Fruit fly (Drosophila melanogaster) whole organism, embryonic: ENCODE data around the gene Cyp28c1.

ENCODE experiments used
- Atf-2 ChIP-seq: fragments of 200-800 bp; sonication (Bioruptor generic); optimal IDR thresholded peaks from 2 replicates; lab custom pipeline; 2016; ENCODE audit warnings: missing biosample characterization, missing genetic modification characterization
- C15 ChIP-seq: fragments of 200-800 bp; sonication (Bioruptor generic); IDR thresholded peaks from 3 replicates; pipeline ENCODE4 v1.3.6; 2022; ENCODE audit warnings: missing biosample characterization, missing genetic modification characterization
- CG10462 ChIP-seq: fragments of 200-800 bp; sonication (Bioruptor generic); optimal IDR thresholded peaks from 2 replicates; lab custom pipeline; 2016; ENCODE audit warnings: missing biosample characterization, missing genetic modification characterization
- CG12236 ChIP-seq: fragments of 200-800 bp; sonication (Bioruptor generic); optimal IDR thresholded peaks from 2 replicates; lab custom pipeline; 2016; ENCODE audit warnings: missing biosample characterization, missing genetic modification characterization
- CG12299 ChIP-seq: fragments of 200-800 bp; sonication (Bioruptor generic); optimal IDR thresholded peaks from 2 replicates; lab custom pipeline; 2018; ENCODE audit warnings: missing biosample characterization, mild to moderate bottlenecking, missing genetic modification characterization
- CG1233 ChIP-seq: fragments of 200-800 bp; sonication (Bioruptor generic); optimal IDR thresholded peaks from 4 replicates; lab custom pipeline; 2018; ENCODE audit warnings: missing biosample characterization, mild to moderate bottlenecking, missing genetic modification characterization
- CG12942 ChIP-seq: fragments of 200-800 bp; sonication (Bioruptor generic); optimal IDR thresholded peaks from 3 replicates; lab custom pipeline; 2016; ENCODE audit warnings: missing biosample characterization, missing genetic modification characterization
- CG13296 ChIP-seq: fragments of 200-800 bp; sonication (Bioruptor generic); optimal IDR thresholded peaks from 3 replicates; lab custom pipeline; 2018; ENCODE audit warnings: missing biosample characterization, mild to moderate bottlenecking, missing genetic modification characterization
- CG14667 ChIP-seq: fragments of 200-800 bp; sonication (Bioruptor generic); IDR thresholded peaks from 2 replicates; pipeline ENCODE4 v1.3.6; 2022; ENCODE audit warnings: missing biosample characterization, missing genetic modification characterization
- CG15011 ChIP-seq: fragments of 200-800 bp; sonication (Bioruptor generic); optimal IDR thresholded peaks from 3 replicates; lab custom pipeline; 2018; ENCODE audit warnings: missing biosample characterization, mild to moderate bottlenecking, missing genetic modification characterization
- CG15073 ChIP-seq: fragments of 200-800 bp; sonication (Bioruptor generic); optimal IDR thresholded peaks from 2 replicates; lab custom pipeline; 2016; ENCODE audit warnings: missing biosample characterization, missing genetic modification characterization
- CG1603 ChIP-seq: fragments of 200-800 bp; sonication (Bioruptor generic); optimal IDR thresholded peaks from 2 replicates; lab custom pipeline; 2019; ENCODE audit warnings: missing biosample characterization, mild to moderate bottlenecking, missing genetic modification characterization, moderate library complexity
- CG2120 ChIP-seq: fragments of 200-800 bp; sonication (Bioruptor generic); optimal IDR thresholded peaks from 3 replicates; lab custom pipeline; 2016; ENCODE audit warnings: missing biosample characterization, missing genetic modification characterization
- CG33557 ChIP-seq: fragments of 200-800 bp; sonication (Bioruptor generic); optimal IDR thresholded peaks from 2 replicates; lab custom pipeline; 2019; ENCODE audit warnings: missing biosample characterization, mild to moderate bottlenecking, missing genetic modification characterization, moderate library complexity
- CG34376 ChIP-seq: fragments of 200-800 bp; sonication (Bioruptor generic); optimal IDR thresholded peaks from 2 replicates; lab custom pipeline; 2018; ENCODE audit warnings: missing biosample characterization, mild to moderate bottlenecking, missing genetic modification characterization
- CG4820 ChIP-seq: fragments of 200-800 bp; sonication (Bioruptor generic); optimal IDR thresholded peaks from 3 replicates; lab custom pipeline; 2016; ENCODE audit warnings: missing biosample characterization, missing genetic modification characterization
- CG6272 ChIP-seq: fragments of 200-800 bp; sonication (Bioruptor generic); IDR thresholded peaks from 2 replicates; pipeline ENCODE4 v1.3.6; 2022; ENCODE audit warnings: missing biosample characterization, missing genetic modification characterization
- CG8924 ChIP-seq: fragments of 200-800 bp; optimal IDR thresholded peaks from 3 replicates; lab custom pipeline; 2019; ENCODE audit warnings: missing biosample characterization, mild to moderate bottlenecking, missing genetic modification characterization, moderate library complexity
- CG9609 ChIP-seq: fragments of 200-800 bp; sonication (Bioruptor generic); optimal IDR thresholded peaks from 3 replicates; lab custom pipeline; 2016; ENCODE audit warnings: missing biosample characterization, missing genetic modification characterization
- CG9727 ChIP-seq: fragments of 200-800 bp; sonication (Bioruptor generic); optimal IDR thresholded peaks from 3 replicates; lab custom pipeline; 2017; ENCODE audit warnings: missing biosample characterization, mild to moderate bottlenecking, missing genetic modification characterization
- CHES-1-like ChIP-seq: fragments of 200-800 bp; sonication (Bioruptor generic); optimal IDR thresholded peaks from 2 replicates; lab custom pipeline; 2016; ENCODE audit warnings: missing biosample characterization, missing genetic modification characterization
- Camta ChIP-seq: fragments of 200-800 bp; sonication (Bioruptor generic); optimal IDR thresholded peaks from 2 replicates; lab custom pipeline; 2016; ENCODE audit warnings: missing biosample characterization, missing genetic modification characterization
- Dfd ChIP-seq, 2 experiments: fragments of >200 bp; optimal IDR thresholded peaks; 2 replicates each; lab custom pipeline; 2017; ENCODE audit warnings: missing biosample characterization in 2 of 2, missing genetic modification characterization in 2 of 2
- Ets65A ChIP-seq: fragments of 200-800 bp; sonication (Bioruptor generic); peaks from one replicate; lab custom pipeline; 2016; ENCODE audit warnings: missing biosample characterization, missing genetic modification characterization
- Jarid2 ChIP-seq: fragments of 200-800 bp; sonication (Bioruptor generic); optimal IDR thresholded peaks from 3 replicates; lab custom pipeline; 2017; ENCODE audit warnings: mild to moderate bottlenecking, missing biosample characterization, missing genetic modification reagents, missing genetic modification characterization
- Lim3 ChIP-seq: fragments of 200-800 bp; sonication (Bioruptor generic); IDR thresholded peaks from 2 replicates; pipeline ENCODE4 v1.3.6; 2022; ENCODE audit warnings: missing biosample characterization, missing genetic modification characterization
- Six4 ChIP-seq: fragments of 200-800 bp; sonication (Bioruptor generic); optimal IDR thresholded peaks from 2 replicates; lab custom pipeline; 2016; ENCODE audit warnings: missing biosample characterization, missing genetic modification characterization
- Ssrp ChIP-seq: fragments of 200-800 bp; sonication (Bioruptor generic); optimal IDR thresholded peaks from 2 replicates; lab custom pipeline; 2018; ENCODE audit warnings: missing biosample characterization, mild to moderate bottlenecking, missing genetic modification characterization, moderate library complexity
- Usf ChIP-seq: fragments of 200-800 bp; sonication (Bioruptor generic); optimal IDR thresholded peaks from 2 replicates; lab custom pipeline; 2017; ENCODE audit warnings: missing genotype, missing biosample characterization, missing genetic modification characterization
- al ChIP-seq: fragments of 200-800 bp; sonication (Bioruptor generic); IDR thresholded peaks from 2 replicates; pipeline ENCODE4 v1.3.6; 2022; ENCODE audit warnings: missing biosample characterization, missing genetic modification characterization
- ase ChIP-seq: fragments of 200-800 bp; sonication (Bioruptor generic); IDR thresholded peaks from 3 replicates; pipeline ENCODE4 v1.3.6; 2022; ENCODE audit warnings: missing biosample characterization, missing genetic modification characterization
- az2 ChIP-seq: fragments of 200-800 bp; sonication (Bioruptor generic); optimal IDR thresholded peaks from 3 replicates; lab custom pipeline; 2016; ENCODE audit warnings: missing biosample characterization, missing genetic modification characterization
- btn ChIP-seq: fragments of 200-800 bp; sonication (Bioruptor generic); optimal IDR thresholded peaks from 2 replicates; lab custom pipeline; 2016; ENCODE audit warnings: missing biosample characterization, missing genetic modification characterization
- cato ChIP-seq: fragments of 200-800 bp; sonication (Bioruptor generic); optimal IDR thresholded peaks from 2 replicates; lab custom pipeline; 2016; ENCODE audit warnings: missing biosample characterization, missing genetic modification characterization, borderline replicate concordance
- crol ChIP-seq: fragments of 200-800 bp; sonication (Bioruptor generic); IDR thresholded peaks from 2 replicates; pipeline ENCODE4 v1.3.6; 2022; ENCODE audit warnings: missing biosample characterization, missing genetic modification characterization
- dm ChIP-seq: fragments of 200-800 bp; sonication (Bioruptor generic); optimal IDR thresholded peaks from 3 replicates; lab custom pipeline; 2016; ENCODE audit warnings: missing biosample characterization, missing genetic modification characterization
- fu2 ChIP-seq: fragments of 200-800 bp; sonication (Bioruptor generic); optimal IDR thresholded peaks from 2 replicates; lab custom pipeline; 2016; ENCODE audit warnings: missing biosample characterization, missing genetic modification characterization
- hkb ChIP-seq, 2 experiments: fragments of 200-800 bp in 1 of 2; fragments of >200 bp in 1 of 2; sonication (Bioruptor generic) in 1 of 2; IDR thresholded peaks in 1 of 2; optimal IDR thresholded peaks in 1 of 2; 2 replicates each; pipeline versions ENCODE4 v1.3.6 to Lab custom; 2017 to 2022; ENCODE audit warnings: missing biosample characterization in 1 of 2, missing genetic modification characterization in 1 of 2
- klu ChIP-seq: fragments of 200-800 bp; sonication (Bioruptor generic); IDR thresholded peaks from 2 replicates; pipeline ENCODE4 v1.3.6; 2022; ENCODE audit warnings: missing biosample characterization, missing genetic modification characterization
- nerfin-2 ChIP-seq: fragments of 200-800 bp; sonication (Bioruptor generic); IDR thresholded peaks from 2 replicates; pipeline ENCODE4 v1.3.6; 2022; ENCODE audit warnings: missing biosample characterization, missing genetic modification characterization; ENCODE audit not compliant: partially characterized antibody
- odd ChIP-seq: fragments of 200-800 bp; sonication (Bioruptor generic); optimal IDR thresholded peaks from 2 replicates; lab custom pipeline; 2017; ENCODE audit warnings: missing biosample characterization, mild to moderate bottlenecking, missing genetic modification characterization
- sc ChIP-seq, 3 experiments: fragments of >200 bp in 2 of 3; fragments of 200-800 bp in 1 of 3; sonication (Bioruptor generic) in 1 of 3; optimal IDR thresholded peaks; 2 replicates in 2 of 3; 3 replicates in 1 of 3; lab custom pipeline; 2017; ENCODE audit warnings: mild to moderate bottlenecking in 1 of 3, missing biosample characterization in 1 of 3, missing genetic modification characterization in 1 of 3, missing genetic modification reagents in 1 of 3
- schlank ChIP-seq: fragments of 200-800 bp; sonication (Bioruptor generic); optimal IDR thresholded peaks from 2 replicates; lab custom pipeline; 2018; ENCODE audit warnings: missing biosample characterization, mild to moderate bottlenecking, missing genetic modification characterization
- sens-2 ChIP-seq: fragments of 200-800 bp; sonication (Bioruptor generic); IDR thresholded peaks from 2 replicates; pipeline ENCODE4 v1.3.6; 2022; ENCODE audit warnings: missing biosample characterization, missing genetic modification characterization
- sim ChIP-seq: fragments of 200-800 bp; sonication (Bioruptor generic); IDR thresholded peaks from 2 replicates; pipeline ENCODE4 v1.3.6; 2022; ENCODE audit warnings: missing biosample characterization, missing genetic modification characterization
- slp2 ChIP-seq: fragments of 200-800 bp; sonication (Bioruptor generic); optimal IDR thresholded peaks from 2 replicates; lab custom pipeline; 2016; ENCODE audit warnings: missing biosample characterization, missing genetic modification characterization
- sr ChIP-seq: fragments of 200-800 bp; sonication (Bioruptor generic); IDR thresholded peaks from 3 replicates; pipeline ENCODE4 v1.3.6; 2022; ENCODE audit warnings: missing biosample characterization, missing genetic modification characterization
- stc ChIP-seq: fragments of 200-800 bp; sonication (Bioruptor generic); IDR thresholded peaks from 2 replicates; pipeline ENCODE4 v1.3.6; 2022; ENCODE audit warnings: missing biosample characterization, missing genetic modification characterization
- z ChIP-seq: fragments of 200-800 bp; sonication (Bioruptor generic); IDR thresholded peaks from 3 replicates; pipeline ENCODE4 v1.3.6; 2022; ENCODE audit warnings: missing biosample characterization, missing genetic modification characterization
- zen ChIP-seq: fragments of 200-800 bp; sonication (Bioruptor generic); optimal IDR thresholded peaks from 3 replicates; lab custom pipeline; 2018; ENCODE audit warnings: missing biosample characterization, mild to moderate bottlenecking, missing genetic modification characterization, moderate library complexity

The Cyp28c1 gene

DNA sequence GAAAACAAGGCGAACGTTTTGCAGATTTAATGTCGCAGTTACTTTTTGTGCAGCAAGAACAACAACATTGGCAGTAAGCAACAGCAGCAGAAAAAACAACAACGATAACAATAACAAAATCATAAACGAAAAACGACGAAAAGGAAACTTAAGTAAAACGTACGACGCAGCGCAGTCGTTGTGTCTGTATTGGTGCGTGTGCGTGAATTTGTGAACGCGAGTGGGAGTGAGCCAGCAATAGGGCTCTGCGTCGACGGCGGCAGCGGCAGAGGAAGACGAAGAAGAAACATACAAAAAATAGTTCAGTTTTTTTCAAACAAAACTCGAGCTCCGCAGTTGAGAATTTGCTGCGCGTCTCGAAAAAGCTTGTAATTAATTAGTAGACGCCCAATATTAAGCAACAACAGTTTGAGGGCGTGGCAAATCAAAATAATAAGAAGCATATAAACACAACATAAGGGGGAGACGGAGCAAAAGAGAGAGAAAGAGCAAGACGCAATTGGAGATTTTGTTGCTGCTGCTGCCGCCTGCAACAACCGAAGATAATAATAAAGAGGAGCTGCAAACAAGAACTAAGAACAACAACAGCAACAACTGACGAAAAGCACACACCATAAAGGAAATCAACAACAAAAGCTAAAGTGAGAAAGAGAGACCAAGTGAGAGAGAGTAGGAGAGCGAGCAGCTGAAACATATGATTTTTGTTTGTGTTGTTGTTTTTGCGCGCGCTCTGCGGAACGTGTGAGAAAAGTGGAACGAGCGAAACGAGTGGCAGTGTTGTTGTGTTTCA lies 22.0 kb upstream of the Cyp28c1 start (continued):
- no peak for TF ChIP-seq CG4820 (GFP tag; lab: Kevin White, UChicago)
- no peak for TF ChIP-seq CG6272
- no peak for TF ChIP-seq z (GFP tag; lab: Robert Waterston, UW)
- no peak for TF ChIP-seq Atf-2 (GFP tag; lab: Kevin White, UChicago)
- no peak for TF ChIP-seq CG13296 (GFP tag; lab: Kevin White, UChicago)
- TF ChIP-seq schlank (tag; lab: Kevin White, UChicago), result no peak
- peak; percentile 30 for TF ChIP-seq CG8924 (tag; lab: Kevin White, UChicago)
- TF ChIP-seq CG1603, result no peak
- no peak for TF ChIP-seq sim
- no peak for TF ChIP-seq Ssrp (tag; lab: Kevin White, UChicago)
- no peak for TF ChIP-seq CG2120 (GFP tag; lab: Kevin White, UChicago)
- TF ChIP-seq CG9609 (GFP tag; lab: Kevin White, UChicago), result no peak
- no peak for TF ChIP-seq CG9727 (GFP tag; lab: Kevin White, UChicago)
- peak; percentile 48 for TF ChIP-seq CG34376
- TF ChIP-seq Ets65A (GFP tag; lab: Kevin White, UChicago), result no peak
- no peak for TF ChIP-seq zen (tag; lab: Kevin White, UChicago)
- TF ChIP-seq dm (GFP tag; lab: Kevin White, UChicago), result no peak
- no peak for TF ChIP-seq CG12942 (GFP tag; lab: Kevin White, UChicago)
- TF ChIP-seq btn, result no peak
- no peak for TF ChIP-seq cato
- TF ChIP-seq CG33557 (GFP tag; lab: Kevin White, UChicago), result no peak
- no peak for TF ChIP-seq slp2 (GFP tag; lab: Kevin White, UChicago)
- no peak for TF ChIP-seq sr (GFP tag; lab: Robert Waterston, UW)
- TF ChIP-seq CG1233 (GFP tag; lab: Kevin White, UChicago), result no peak
- no peak for TF ChIP-seq Dfd (GFP tag; optimal IDR thresholded peaks at IDR 0.05; lab: Kevin White, UChicago)
- no peak for TF ChIP-seq hkb (optimal IDR thresholded peaks at IDR 0.05; lab: Kevin White, UChicago)
- TF ChIP-seq hkb (GFP tag; IDR thresholded peaks at IDR 0.05; lab: Robert Waterston, UW), result no peak
- TF ChIP-seq az2 (GFP tag; lab: Kevin White, UChicago), result no peak
- TF ChIP-seq CG10462, result no peak
- TF ChIP-seq crol, result peak; percentile 18; the same call in 1 of the 2 replicates
- TF ChIP-seq stc (GFP tag; lab: Robert Waterston, UW), result 0 out of 2 replicates have a peak, but pooled peaks have one; percentile 9
- TF ChIP-seq CG12299, result peak; percentile 9
- TF ChIP-seq CG15073 (GFP tag; lab: Kevin White, UChicago), result no peak
- no peak for TF ChIP-seq Jarid2 (GFP tag; lab: Kevin White, UChicago)
- no peak for TF ChIP-seq sc (optimal IDR thresholded peaks at IDR 0.05; lab: Kevin White, UChicago)
- no peak for TF ChIP-seq sc (GFP tag; optimal IDR thresholded peaks at IDR 0.05; lab: Kevin White, UChicago)
- TF ChIP-seq CHES-1-like, result peak; percentile 60
- no peak for TF ChIP-seq C15 (GFP tag; lab: Robert Waterston, UW)
- TF ChIP-seq ase (GFP tag; lab: Robert Waterston, UW), result no peak
- no peak for TF ChIP-seq sens-2 (GFP tag; lab: Robert Waterston, UW)
- TF ChIP-seq odd (GFP tag; lab: Kevin White, UChicago), result no peak
- TF ChIP-seq CG14667 (GFP tag; lab: Robert Waterston, UW), result no peak
- TF ChIP-seq CG12236 (GFP tag; lab: Kevin White, UChicago), result no peak
- TF ChIP-seq Camta (GFP tag; lab: Kevin White, UChicago), result no peak
- no peak for TF ChIP-seq Usf (GFP tag; lab: Kevin White, UChicago)
- no peak for TF ChIP-seq al (GFP tag; lab: Robert Waterston, UW)
- no peak for TF ChIP-seq nerfin-2 (GFP tag; lab: Robert Waterston, UW)
- TF ChIP-seq CG15011 (GFP tag; lab: Kevin White, UChicago), result no peak
- no peak for TF ChIP-seq fu2
- TF ChIP-seq klu, result no peak
- no peak for TF ChIP-seq Lim3
- TF ChIP-seq Six4 (GFP tag; lab: Kevin White, UChicago), result no peak
